Worm (Caenorhabditis elegans): ENCODE data around the gene ugt-65.

- no peak for TF ChIP-seq nhr-237 (tag; optimal IDR thresholded peaks at IDR 0.05)
- no peak for TF ChIP-seq rnt-1 (tag; optimal IDR thresholded peaks at IDR 0.05)
Measured at ce11 chrIV:12454115-12454514, 33.6 kb downstream of the ugt-65 start, which contains the start of gene spe-44.

Data from whole organism, L1 larva.